Worm (Caenorhabditis elegans) whole organism, late embryonic: ENCODE data around the gene C45G9.4.

Experiments
- lim-6 ChIP-seq: sonication (generic microtip); optimal IDR thresholded peaks from 2 replicates; lab custom pipeline; 2016; ENCODE audit warnings: missing genetic modification characterization, missing compliant biosample characterization
- nhr-11 ChIP-seq: fragments of 150-350 bp; optimal IDR thresholded peaks from 2 replicates; lab custom pipeline; 2014; ENCODE audit warnings: missing biosample characterization, missing genetic modification characterization

DNA sequence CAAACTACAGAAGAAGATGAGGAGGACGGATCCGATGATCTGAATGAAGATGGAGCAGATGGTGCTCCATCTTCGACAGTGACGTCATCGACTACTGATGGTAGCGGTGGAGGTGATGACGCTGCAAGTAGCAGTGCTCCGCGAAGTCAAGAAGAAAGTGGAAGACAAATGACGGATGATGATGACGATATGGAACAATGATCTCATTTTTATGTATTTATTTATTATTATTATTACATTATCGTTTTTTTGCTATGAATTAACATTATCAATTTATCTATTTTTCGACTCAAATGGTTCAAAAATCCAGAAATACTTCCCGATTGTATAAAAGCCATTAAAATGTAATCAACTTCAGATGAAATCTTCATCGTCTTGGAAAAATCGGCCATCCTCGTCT is 40.8 kb upstream of the C45G9.4 start, which contains the start of gene R144.3:
- TF ChIP-seq lim-6 (tag; lab: Kevin White, UChicago) (no peak), nhr-11 (tag; lab: Kevin White, UChicago) (no peak)
